Fruit fly (Drosophila melanogaster) whole organism, larva: Measurements from ENCODE around the gene Noa36.

Experiments used
- noc ChIP-seq: fragments of 200-800 bp; sonication (Bioruptor generic); optimal IDR thresholded peaks from 3 replicates; lab custom pipeline; 2019; ENCODE audit warnings: missing biosample characterization, mild to moderate bottlenecking, missing genetic modification characterization, moderate library complexity

Gene Noa36

dm6 chr3R:28576838-28577237, 22.2 kb downstream of the Noa36 start:
- TF ChIP-seq noc (tag; lab: Kevin White, UChicago) = no peak

- TF ChIP-seq noc (tag; lab: Kevin White, UChicago) = no peak
Measured at dm6 chr3R:28572692-28573643, 26.1 kb downstream of the Noa36 start.

- TF ChIP-seq noc (tag; lab: Kevin White, UChicago) = no peak
Measured at dm6 chr3R:28570805-28571204, 28.3 kb downstream of the Noa36 start.

- TF ChIP-seq noc (tag; lab: Kevin White, UChicago) = no peak
Measured at dm6 chr3R:28569529-28570175, 29.4 kb downstream of the Noa36 start.

- no peak for TF ChIP-seq noc (tag; lab: Kevin White, UChicago)
Measured at dm6 chr3R:28568095-28568750, 30.9 kb downstream of the Noa36 start.

dm6 chr3R:28563531-28563930, 35.6 kb downstream of the Noa36 start:
- TF ChIP-seq noc (tag; lab: Kevin White, UChicago) = no peak

dm6 chr3R:28562654-28563198, 36.4 kb downstream of the Noa36 start:
- no peak for TF ChIP-seq noc (tag; lab: Kevin White, UChicago)

- TF ChIP-seq noc (tag; lab: Kevin White, UChicago) = no peak
Measured at dm6 chr3R:28561320-28561831, 37.7 kb downstream of the Noa36 start.

dm6 chr3R:28558801-28559200, 40.3 kb downstream of the Noa36 start:
- TF ChIP-seq noc (tag; lab: Kevin White, UChicago) = no peak

- TF ChIP-seq noc (tag; lab: Kevin White, UChicago) = peak; percentile 15
Measured at dm6 chr3R:28556385-28556784, 42.7 kb downstream of the Noa36 start.

- no peak for TF ChIP-seq noc (tag; lab: Kevin White, UChicago)
Measured at dm6 chr3R:28555793-28556192, 43.3 kb downstream of the Noa36 start.

dm6 chr3R:28555324-28555723, 43.8 kb downstream of the Noa36 start:
- TF ChIP-seq noc (tag; lab: Kevin White, UChicago) = no peak

- TF ChIP-seq noc (tag; lab: Kevin White, UChicago) = no peak
Measured at dm6 chr3R:28553023-28553422, 46.1 kb downstream of the Noa36 start.

dm6 chr3R:28552249-28552648, 46.8 kb downstream of the Noa36 start:
- no peak for TF ChIP-seq noc (tag; lab: Kevin White, UChicago)

dm6 chr3R:28548457-28548856, 50.6 kb downstream of the Noa36 start:
- no peak for TF ChIP-seq noc (tag; lab: Kevin White, UChicago)
